Worm (Caenorhabditis elegans) whole organism, mixed stage, embryonic: ENCODE measurements around the gene B0507.4.

Experiments
- blmp-1 ChIP-seq: fragments of 150-350 bp; optimal IDR thresholded peaks from 2 replicates; lab custom pipeline; 2014; ENCODE audit warnings: missing biosample characterization, missing genetic modification characterization
- elt-3 ChIP-seq: fragments of 150-350 bp; optimal IDR thresholded peaks from 2 replicates; lab custom pipeline; 2014; ENCODE audit warnings: missing biosample characterization, missing genetic modification characterization
- snpc-4 ChIP-seq: fragments of 150-350 bp; optimal IDR thresholded peaks from 2 replicates; lab custom pipeline; 2014; ENCODE audit warnings: missing biosample characterization, missing genetic modification characterization
- unc-62 ChIP-seq: fragments of 150-350 bp; optimal IDR thresholded peaks from 2 replicates; lab custom pipeline; 2014; ENCODE audit warnings: missing biosample characterization, missing genetic modification reagents, missing genetic modification characterization
- zip-8 ChIP-seq: fragments of 150-350 bp; optimal IDR thresholded peaks from 2 replicates; lab custom pipeline; 2014; ENCODE audit warnings: missing biosample characterization, missing genetic modification characterization
- ztf-11 ChIP-seq: fragments of 150-350 bp; optimal IDR thresholded peaks from 2 replicates; lab custom pipeline; 2014; ENCODE audit warnings: missing biosample characterization, missing genetic modification characterization

ce11 chrV:8799293-8799812, 44.6 kb downstream of the B0507.4 start:
- TF ChIP-seq elt-3 (tag; lab: Kevin White, UChicago) (no peak), blmp-1 (tag; lab: Kevin White, UChicago) (no peak), ztf-11 (tag; lab: Kevin White, UChicago) (no peak), snpc-4 (tag; lab: Kevin White, UChicago) (no peak), zip-8 (no peak), unc-62 (GFP tag; lab: Kevin White, UChicago) (no peak)
